Fruit fly (Drosophila melanogaster) whole organism, prepupa: ENCODE results near the gene Kul.

ENCODE experiments used
- CG10669 ChIP-seq: fragments of 200-800 bp; sonication (Bioruptor generic); optimal IDR thresholded peaks from 3 replicates; lab custom pipeline; 2018; ENCODE audit warnings: missing biosample characterization, mild to moderate bottlenecking, missing genetic modification characterization, moderate library complexity
- CG16779 ChIP-seq: fragments of 200-800 bp; sonication (Bioruptor generic); optimal IDR thresholded peaks from 3 replicates; lab custom pipeline; 2017; ENCODE audit warnings: missing biosample characterization, mild to moderate bottlenecking, missing genetic modification characterization
- CG31627 ChIP-seq: fragments of 200-800 bp; sonication (Bioruptor generic); optimal IDR thresholded peaks from 3 replicates; lab custom pipeline; 2016; ENCODE audit warnings: missing biosample characterization, missing genetic modification characterization
- CG6808 ChIP-seq: fragments of 200-800 bp; sonication (Bioruptor generic); optimal IDR thresholded peaks from 3 replicates; lab custom pipeline; 2017; ENCODE audit warnings: missing biosample characterization, missing genetic modification characterization, mild to moderate bottlenecking, moderate library complexity, missing genetic modification reagents
- Hr39 ChIP-seq: fragments of 200-800 bp; sonication (Bioruptor generic); optimal IDR thresholded peaks from 2 replicates; lab custom pipeline; 2016; ENCODE audit warnings: missing biosample characterization, missing genetic modification characterization
- Hr4 ChIP-seq: fragments of 200-800 bp; sonication (Bioruptor generic); optimal IDR thresholded peaks from 3 replicates; lab custom pipeline; 2016; ENCODE audit warnings: missing biosample characterization, missing genetic modification characterization
- Lpt ChIP-seq: fragments of 200-800 bp; sonication (Bioruptor generic); optimal IDR thresholded peaks from 3 replicates; lab custom pipeline; 2016; ENCODE audit warnings: missing biosample characterization, missing genetic modification characterization
- Met ChIP-seq: fragments of 200-800 bp; sonication (Bioruptor generic); optimal IDR thresholded peaks from 3 replicates; lab custom pipeline; 2016; ENCODE audit warnings: missing biosample characterization, missing genetic modification characterization
- OdsH ChIP-seq: fragments of 200-800 bp; sonication (Bioruptor generic); optimal IDR thresholded peaks from 3 replicates; lab custom pipeline; 2016; ENCODE audit warnings: missing biosample characterization, missing genetic modification characterization
- esn ChIP-seq: fragments of 200-800 bp; sonication (Bioruptor generic); optimal IDR thresholded peaks from 2 replicates; lab custom pipeline; 2016; ENCODE audit warnings: missing biosample characterization, mild to moderate bottlenecking, missing genetic modification characterization, moderate library complexity
- fd59A ChIP-seq: fragments of 200-800 bp; sonication (Bioruptor generic); optimal IDR thresholded peaks from 2 replicates; lab custom pipeline; 2017; ENCODE audit warnings: missing biosample characterization, mild to moderate bottlenecking, missing genetic modification characterization, missing genetic modification reagents
- salr ChIP-seq, 2 experiments: fragments of 200-800 bp; sonication (Bioruptor generic); optimal IDR thresholded peaks; 3 replicates each; lab custom pipeline; 2016 to 2018; ENCODE audit warnings: missing biosample characterization in 2 of 2, missing genetic modification characterization in 2 of 2, mild to moderate bottlenecking in 1 of 2
- topi ChIP-seq: fragments of 200-800 bp; sonication (Bioruptor generic); optimal IDR thresholded peaks from 3 replicates; lab custom pipeline; 2016; ENCODE audit warnings: missing biosample characterization, missing genetic modification characterization
- vri ChIP-seq: fragments of 200-800 bp; sonication (Bioruptor generic); optimal IDR thresholded peaks from 3 replicates; lab custom pipeline; 2016; ENCODE audit warnings: missing biosample characterization, mild to moderate bottlenecking, missing genetic modification characterization

DNA sequence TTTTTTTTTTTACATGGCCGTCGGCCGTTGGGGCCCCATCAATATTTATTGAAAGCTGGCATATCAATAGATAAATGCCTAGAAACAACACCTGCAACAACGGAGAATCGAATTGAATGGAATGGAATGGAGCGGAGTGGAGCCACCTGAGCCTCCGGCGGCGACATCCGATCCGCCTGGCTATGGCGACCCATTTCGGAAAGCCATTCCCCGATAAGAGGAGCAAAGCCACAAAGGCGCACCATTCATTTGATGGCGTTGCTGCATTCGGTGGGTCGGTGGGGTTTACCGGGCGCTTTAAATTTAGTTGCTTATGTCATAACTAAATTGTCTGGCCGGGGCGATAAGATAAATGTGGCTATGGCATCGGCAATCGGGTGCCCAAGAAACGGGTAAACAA lies 56.2 kb downstream of the Kul start:
- TF ChIP-seq OdsH (GFP tag; lab: Kevin White, UChicago) = no peak
- TF ChIP-seq Lpt (GFP tag; lab: Kevin White, UChicago) = no peak
- TF ChIP-seq salr (GFP tag; optimal IDR thresholded peaks at IDR 0.05; lab: Kevin White, UChicago) = no peak
- TF ChIP-seq CG31627 (GFP tag; lab: Kevin White, UChicago) = no peak
- no peak for TF ChIP-seq CG6808
- TF ChIP-seq vri = peak; percentile 88
- no peak for TF ChIP-seq Hr4 (GFP tag; lab: Kevin White, UChicago)
- no peak for TF ChIP-seq CG10669 (GFP tag; lab: Kevin White, UChicago)
- TF ChIP-seq CG16779 (tag; lab: Kevin White, UChicago) = no peak
- TF ChIP-seq esn (GFP tag; lab: Kevin White, UChicago) = no peak
- TF ChIP-seq Hr39 (GFP tag; lab: Kevin White, UChicago) = no peak
- no peak for TF ChIP-seq topi (GFP tag; lab: Kevin White, UChicago)
- TF ChIP-seq Met (GFP tag; lab: Kevin White, UChicago) = no peak
- no peak for TF ChIP-seq fd59A (GFP tag; lab: Kevin White, UChicago)
